Worm (Caenorhabditis elegans) whole organism, early embryonic: ENCODE measurements around the gene C34F11.2.

Experiments
- B0310.2 ChIP-seq: sonication (generic microtip); optimal IDR thresholded peaks from 2 replicates; lab custom pipeline; 2016; ENCODE audit warnings: mild to moderate bottlenecking, missing genetic modification characterization, missing compliant biosample characterization
- F13C5.2 ChIP-seq: sonication (generic microtip); optimal IDR thresholded peaks from 2 replicates; lab custom pipeline; 2017; ENCODE audit warnings: mild to moderate bottlenecking, missing genetic modification characterization, inconsistent platforms, missing compliant biosample characterization
- aly-1 ChIP-seq: sonication (generic microtip); optimal IDR thresholded peaks from 2 replicates; lab custom pipeline; 2016; ENCODE audit warnings: missing genetic modification characterization, missing compliant biosample characterization
- ama-1 ChIP-seq: fragments of 150-350 bp; optimal IDR thresholded peaks from 2 replicates; lab custom pipeline; 2014
- ceh-36 ChIP-seq: sonication (generic microtip); optimal IDR thresholded peaks from 2 replicates; lab custom pipeline; 2016; ENCODE audit warnings: missing genetic modification characterization, inconsistent platforms, missing compliant biosample characterization
- ets-7 ChIP-seq: sonication (generic microtip); optimal IDR thresholded peaks from 2 replicates; lab custom pipeline; 2016; ENCODE audit warnings: missing genotype, missing genetic modification characterization, missing compliant biosample characterization
- flt-1 ChIP-seq: fragments of 200-800 bp; sonication (Bioruptor generic); IDR thresholded peaks from 2 replicates; pipeline ENCODE4 v1.3.6; 2022; ENCODE audit warnings: missing genetic modification characterization, missing compliant biosample characterization
- hmbx-1 ChIP-seq: sonication (generic microtip); optimal IDR thresholded peaks from 2 replicates; lab custom pipeline; 2016; ENCODE audit warnings: mild to moderate bottlenecking, missing genetic modification characterization, missing compliant biosample characterization
- hmg-4 ChIP-seq: fragments of 200-800 bp; sonication (Bioruptor generic); optimal IDR thresholded peaks from 2 replicates; lab custom pipeline; 2018; ENCODE audit warnings: mild to moderate bottlenecking, missing genetic modification characterization, missing compliant biosample characterization
- hnd-1 ChIP-seq: sonication (generic microtip); optimal IDR thresholded peaks from 2 replicates; lab custom pipeline; 2016; ENCODE audit warnings: missing genetic modification characterization, missing compliant biosample characterization
- scrt-1 ChIP-seq: fragments of 200-800 bp; sonication (Bioruptor generic); IDR thresholded peaks from 2 replicates; pipeline ENCODE4 v1.3.6; 2022; ENCODE audit warnings: missing genetic modification characterization, missing compliant biosample characterization
- sea-1 ChIP-seq: fragments of 200-800 bp; sonication (Bioruptor generic); conservative IDR thresholded peaks from 2 replicates; pipeline ENCODE4 v1.3.6; 2022; ENCODE audit warnings: missing genetic modification characterization, missing compliant biosample characterization
- tbx-11 ChIP-seq: fragments of 200-800 bp; sonication (Bioruptor generic); IDR thresholded peaks from 2 replicates; pipeline ENCODE4 v1.3.6; 2022; ENCODE audit warnings: missing genetic modification characterization, missing compliant biosample characterization
- tbx-37 ChIP-seq: fragments of 200-800 bp; sonication (Bioruptor generic); conservative IDR thresholded peaks from 2 replicates; pipeline ENCODE4 v1.3.6; 2022; ENCODE audit warnings: missing genetic modification reagents, missing genetic modification characterization, missing compliant biosample characterization
- tra-4 ChIP-seq: sonication (generic microtip); optimal IDR thresholded peaks from 2 replicates; lab custom pipeline; 2017; ENCODE audit warnings: missing genetic modification characterization, missing compliant biosample characterization

The C34F11.2 gene

DNA sequence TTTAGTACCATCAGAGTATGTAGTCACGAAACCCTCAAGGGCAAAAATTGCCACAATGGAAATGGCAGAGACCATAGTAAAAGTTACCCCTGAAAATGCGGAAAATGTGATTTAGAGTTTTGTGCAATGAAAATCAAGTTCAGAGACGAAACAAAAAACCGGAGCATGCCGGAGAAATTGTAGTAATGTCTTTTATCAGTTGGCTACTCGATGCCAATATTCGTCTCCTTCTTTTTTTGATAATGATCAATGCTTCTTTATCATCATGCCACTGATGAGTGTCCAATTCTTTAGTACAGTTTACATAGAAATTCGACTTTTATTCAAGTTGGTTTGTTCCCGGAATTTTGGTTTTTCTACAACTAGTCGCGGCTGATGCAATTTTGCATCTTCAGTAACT lies 23.7 kb downstream of the C34F11.2 start, which contains the start of gene pho-1:
pho-1 (minus strand) TSS at position 89 of the 400 bp plus-strand sequence.
- TF ChIP-seq hmbx-1: no peak
- no peak for TF ChIP-seq ama-1 (lab: Kevin White, UChicago)
- TF ChIP-seq flt-1 (GFP tag; lab: Robert Waterston, UW): no peak
- no peak for TF ChIP-seq tra-4 (tag; lab: Kevin White, UChicago)
- TF ChIP-seq ets-7 (tag; lab: Kevin White, UChicago): no peak
- TF ChIP-seq F13C5.2: no peak

DNA sequence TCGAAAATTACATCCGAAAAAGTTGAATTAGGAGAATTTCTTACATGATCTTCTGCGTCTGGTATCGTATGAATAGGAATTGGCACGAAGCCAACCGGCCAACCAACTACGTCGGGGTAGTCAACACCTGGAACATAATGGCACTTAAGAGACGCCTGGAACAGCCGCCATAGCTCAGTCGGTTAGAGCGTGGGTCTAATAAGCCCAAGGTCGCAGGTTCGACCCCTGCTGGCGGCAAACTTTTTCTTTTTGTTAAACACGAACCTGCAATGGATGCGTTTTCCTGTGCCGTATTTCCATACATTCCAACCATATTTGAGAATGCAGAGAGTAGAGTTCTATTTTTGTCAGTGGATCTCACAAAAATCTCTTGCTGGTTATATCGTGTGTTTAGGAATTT lies 25.6 kb downstream of the C34F11.2 start:
- no peak for TF ChIP-seq hmbx-1
- no peak for TF ChIP-seq tbx-37
- TF ChIP-seq sea-1 (GFP tag; lab: Robert Waterston, UW): no peak
- TF ChIP-seq B0310.2: no peak
- 0 out of 2 replicates have a peak, but pooled peaks have one; percentile 10 for TF ChIP-seq flt-1 (GFP tag; lab: Robert Waterston, UW)
- peak; percentile 61; the same call in 1 of the 2 replicates for TF ChIP-seq scrt-1 (GFP tag; lab: Robert Waterston, UW)
- 0 out of 2 replicates have a peak, but pooled peaks have one; percentile 43 for TF ChIP-seq tbx-11 (GFP tag; lab: Robert Waterston, UW)
- no peak for TF ChIP-seq F13C5.2
- TF ChIP-seq hnd-1 (tag; lab: Kevin White, UChicago): no peak
- no peak for TF ChIP-seq tra-4 (tag; lab: Kevin White, UChicago)
- no peak for TF ChIP-seq aly-1 (tag; lab: Kevin White, UChicago)

DNA sequence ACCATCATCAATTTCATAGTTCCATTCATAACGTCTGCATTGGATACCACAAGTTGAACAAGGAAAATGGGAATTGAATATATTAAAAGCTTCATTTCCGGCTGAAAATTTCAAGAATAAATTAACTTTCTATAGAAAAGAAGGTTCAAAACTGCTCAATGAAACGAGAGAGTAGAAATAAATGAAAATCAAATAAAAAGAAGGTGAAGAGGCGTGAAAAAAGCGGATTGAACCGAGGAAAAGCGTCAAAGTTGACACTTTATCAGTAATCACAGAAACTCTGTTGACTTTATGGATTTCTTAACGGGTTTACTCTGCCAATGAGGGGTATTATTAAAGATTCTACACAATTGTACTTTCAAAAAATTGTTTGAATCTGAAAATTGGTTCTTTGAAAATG lies 26.3 kb downstream of the C34F11.2 start, which contains the start of gene pho-4:
pho-4 (minus strand) TSS at position 101 of the 400 bp plus-strand sequence.
- TF ChIP-seq tra-4 (tag; lab: Kevin White, UChicago) (no peak), ets-7 (tag; lab: Kevin White, UChicago) (no peak)

DNA sequence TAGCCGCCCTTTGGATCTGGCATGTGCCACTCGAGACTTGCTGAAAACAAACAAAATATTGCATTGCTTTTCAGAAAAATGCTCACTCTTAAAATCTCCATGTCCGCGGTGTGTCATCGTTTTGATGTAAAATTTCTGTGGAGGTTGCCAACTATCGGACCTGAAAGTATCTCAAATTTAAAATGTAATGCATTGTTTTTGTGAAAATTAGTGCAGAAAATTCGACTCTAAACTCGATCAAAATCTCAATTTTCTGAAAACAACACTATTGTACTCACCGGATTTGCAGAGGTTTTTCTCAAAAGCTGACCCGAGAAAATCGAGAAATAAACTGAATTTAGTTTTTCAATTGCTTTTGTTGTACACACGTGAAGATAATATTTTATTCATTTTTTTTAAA lies 29.5 kb downstream of the C34F11.2 start, which contains the start of gene T16D1.1:
T16D1.1 (minus strand) TSS at position 101 of the 400 bp plus-strand sequence.
- no peak for TF ChIP-seq ets-7 (tag; lab: Kevin White, UChicago)
- TF ChIP-seq scrt-1 (GFP tag; lab: Robert Waterston, UW): no peak

DNA sequence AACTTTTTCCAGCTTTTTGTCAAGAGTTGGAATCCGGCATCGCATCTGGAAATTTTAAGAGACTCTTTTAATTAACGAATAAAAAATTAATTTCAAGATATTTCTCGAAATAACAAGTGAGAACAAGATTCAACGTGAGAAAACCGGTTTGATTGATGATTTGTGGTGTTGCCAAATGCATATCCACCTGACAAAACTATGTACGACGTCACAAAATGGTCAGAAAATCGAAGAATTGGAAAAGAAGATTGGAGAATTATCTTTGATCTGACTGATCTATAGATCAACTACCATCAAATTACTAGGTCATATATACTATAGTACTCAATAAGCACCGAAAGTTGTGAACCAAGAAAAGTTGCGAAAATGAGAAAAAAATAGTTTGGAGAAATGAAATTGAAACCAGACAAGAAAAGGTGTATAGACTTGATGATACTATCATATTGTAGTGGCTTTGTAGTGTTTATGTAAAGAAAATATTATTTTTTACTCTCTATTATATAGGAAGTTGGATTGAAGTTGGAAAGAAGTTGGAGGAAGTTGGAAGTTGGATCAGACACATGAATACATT lies 34.8 kb downstream of the C34F11.2 start, which contains the start of gene ptr-6:
ptr-6 (minus strand) TSS at position 47 of the 571 bp plus-strand sequence.
- TF ChIP-seq ama-1 (lab: Kevin White, UChicago): no peak
- no peak for TF ChIP-seq ceh-36 (tag; lab: Kevin White, UChicago)
- no peak for TF ChIP-seq tbx-37
- no peak for TF ChIP-seq hmg-4 (GFP tag; lab: Kevin White, UChicago)

DNA sequence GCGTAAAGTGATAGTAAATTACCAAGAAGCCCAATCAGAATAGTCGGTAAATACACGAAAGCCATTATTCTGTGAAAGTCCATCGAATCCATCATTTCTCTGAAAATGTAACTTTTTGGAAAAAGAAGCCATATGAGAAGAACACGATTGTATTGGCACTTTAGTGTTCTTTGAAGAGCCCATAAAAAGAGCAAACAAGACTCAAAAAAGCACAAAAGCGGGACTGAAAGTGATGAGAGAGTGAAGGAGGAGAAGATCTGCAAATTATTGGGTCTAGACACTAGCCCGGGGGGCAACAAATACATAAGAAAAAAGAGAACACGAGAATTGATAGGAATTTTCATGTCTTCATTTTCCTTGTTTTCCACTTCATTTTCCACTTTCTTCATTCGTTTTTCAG lies 43.4 kb downstream of the C34F11.2 start, which contains the start of gene frpr-4:
frpr-4 (minus strand) TSS at position 101 of the 400 bp plus-strand sequence.
- TF ChIP-seq sea-1 (GFP tag; lab: Robert Waterston, UW) (no peak), ets-7 (tag; lab: Kevin White, UChicago) (no peak), tbx-37 (no peak), tbx-11 (GFP tag; lab: Robert Waterston, UW) (no peak), ceh-36 (tag; lab: Kevin White, UChicago) (no peak), ama-1 (lab: Kevin White, UChicago) (no peak), aly-1 (tag; lab: Kevin White, UChicago) (no peak), scrt-1 (GFP tag; lab: Robert Waterston, UW) (no peak)
